Fruit fly (Drosophila melanogaster) whole organism, pupa: Measurements from ENCODE around the gene CG6865.

Experiments
- CG10348 ChIP-seq: fragments of 200-800 bp; sonication (Bioruptor generic); IDR thresholded peaks from 2 replicates; pipeline ENCODE4 v1.3.6; 2022; ENCODE audit warnings: missing biosample characterization, missing genetic modification characterization
- CG12605 ChIP-seq: fragments of 200-800 bp; sonication (Bioruptor generic); IDR thresholded peaks from 2 replicates; pipeline ENCODE4 v1.3.6; 2022; ENCODE audit warnings: missing biosample characterization, missing genetic modification characterization
- CG15710 ChIP-seq: fragments of 200-800 bp; sonication (Bioruptor generic); optimal IDR thresholded peaks from 2 replicates; lab custom pipeline; 2018; ENCODE audit warnings: missing biosample characterization, mild to moderate bottlenecking, missing genetic modification characterization, moderate library complexity
- CG34367 ChIP-seq: fragments of 200-800 bp; sonication (Bioruptor generic); optimal IDR thresholded peaks from 2 replicates; lab custom pipeline; 2018; ENCODE audit warnings: missing biosample characterization, mild to moderate bottlenecking, missing genetic modification characterization
- D1 ChIP-seq: fragments of 200-800 bp; sonication (Bioruptor generic); optimal IDR thresholded peaks from 2 replicates; lab custom pipeline; 2018; ENCODE audit warnings: missing biosample characterization, mild to moderate bottlenecking, missing genetic modification characterization, moderate library complexity
- rn ChIP-seq: fragments of 200-800 bp; sonication (Bioruptor generic); IDR thresholded peaks from 2 replicates; pipeline ENCODE4 v1.3.6; 2022; ENCODE audit warnings: missing biosample characterization, missing genetic modification characterization

- TF ChIP-seq CG34367 (tag; lab: Kevin White, UChicago) (no peak), CG12605 (no peak), rn (GFP tag; lab: Robert Waterston, UW) (no peak), CG15710 (tag; lab: Kevin White, UChicago) (no peak), D1 (tag; lab: Kevin White, UChicago) (no peak), CG10348 (GFP tag; lab: Robert Waterston, UW) (no peak)
Observed at dm6 chr3L:18860467-18860866, 3.0 kb upstream of the CG6865 start.
